Worm (Caenorhabditis elegans): Measurements from ENCODE around the gene K09H11.4.

The K09H11.4 gene

ce11 chrV:5691665-5692407, 34.5 kb downstream of the K09H11.4 start, which contains the start of gene F25B4.8:
F25B4.8 (minus strand) TSS chrV:5691715.
- TF ChIP-seq dpl-1 (GFP tag; optimal IDR thresholded peaks at IDR 0.05) (no peak), ztf-18 (tag; optimal IDR thresholded peaks at IDR 0.05) (no peak), Y67H2A.10 (GFP tag; conservative IDR thresholded peaks at IDR 0.05) (no peak), dox-1 (GFP tag; IDR thresholded peaks at IDR 0.05) (no peak)

ce11 chrV:5687115-5687979, 39.0 kb downstream of the K09H11.4 start, which contains the start of gene F25B4.7:
F25B4.7 (minus strand) TSS chrV:5687226.
- TF ChIP-seq nhr-80 (tag; optimal IDR thresholded peaks at IDR 0.05) (peak; percentile 9), attf-5 (GFP tag; optimal IDR thresholded peaks at IDR 0.05) (peak; percentile 25), F33H1.4 (GFP tag; IDR thresholded peaks at IDR 0.05) (no peak), let-607 (tag; optimal IDR thresholded peaks at IDR 0.05) (peak in 1 of 2 experiments; percentile 64), cebp-1 (GFP tag; IDR thresholded peaks at IDR 0.05) (no peak), cebp-1 (tag; optimal IDR thresholded peaks at IDR 0.05) (peak; percentile 40), mcd-1 (GFP tag; IDR thresholded peaks at IDR 0.05) (peak; percentile 6; the same call in 1 of the 2 replicates), tbx-9 (tag; optimal IDR thresholded peaks at IDR 0.05; ENCODE audit: borderline replicate concordance) (no peak), hmg-1.2 (GFP tag; IDR thresholded peaks at IDR 0.05) (peak; percentile 78; the same call in 1 of the 2 replicates)

ce11 chrV:5684534-5684933, 41.8 kb downstream of the K09H11.4 start, which contains the start of the genes hmgs-1 and F25B4.4:
hmgs-1 (minus strand) TSS chrV:5684589.
F25B4.4 (plus strand) TSS chrV:5684873.
- TF ChIP-seq cebp-1 (GFP tag; IDR thresholded peaks at IDR 0.05): peak; percentile 58; the same call in 1 of the 2 replicates
- peak; percentile 84 for TF ChIP-seq cebp-1 (tag; optimal IDR thresholded peaks at IDR 0.05)
- no peak for TF ChIP-seq attf-6 (GFP tag; IDR thresholded peaks at IDR 0.05)
- no peak for TF ChIP-seq Y67H2A.10 (GFP tag; conservative IDR thresholded peaks at IDR 0.05)
- TF ChIP-seq somi-1 (GFP tag; optimal IDR thresholded peaks at IDR 0.05): no peak
- TF ChIP-seq C17E4.6 (GFP tag; IDR thresholded peaks at IDR 0.05): no peak
- no peak for TF ChIP-seq snpc-1.1 (tag; optimal IDR thresholded peaks at IDR 0.05; ENCODE audit: insufficient read depth)
- no peak for TF ChIP-seq ama-1 (optimal IDR thresholded peaks at IDR 0.05)
- peak in 1 of 2 experiments; percentile 63 for TF ChIP-seq ama-1 (GFP tag; optimal IDR thresholded peaks at IDR 0.05)
- TF ChIP-seq madf-6 (GFP tag; IDR thresholded peaks at IDR 0.05): peak; percentile 83
- no peak for TF ChIP-seq akir-1 (GFP tag; optimal IDR thresholded peaks at IDR 0.05)
- TF ChIP-seq cebp-2 (GFP tag; IDR thresholded peaks at IDR 0.05): no peak
- no peak for TF ChIP-seq Y53F4B.3 (GFP tag; IDR thresholded peaks at IDR 0.05)
- no peak for TF ChIP-seq sea-2 (GFP tag; IDR thresholded peaks at IDR 0.05)
- TF ChIP-seq egrh-3 (GFP tag; IDR thresholded peaks at IDR 0.05): peak; percentile 42
- TF ChIP-seq lin-54 (GFP tag; optimal IDR thresholded peaks at IDR 0.05): peak; percentile 85
- no peak for TF ChIP-seq rpc-1 (optimal IDR thresholded peaks at IDR 0.05)
- TF ChIP-seq rpc-1 (tag; optimal IDR thresholded peaks at IDR 0.05): no peak
- TF ChIP-seq him-1 (tag; optimal IDR thresholded peaks at IDR 0.05): peak; percentile 22
- no peak for TF ChIP-seq F57C9.4 (tag; optimal IDR thresholded peaks at IDR 0.05)
- no peak for TF ChIP-seq chd-7 (tag; optimal IDR thresholded peaks at IDR 0.05)
- peak; percentile 55 for TF ChIP-seq efl-1 (GFP tag; optimal IDR thresholded peaks at IDR 0.05)
- no peak for TF ChIP-seq B0035.1 (tag; optimal IDR thresholded peaks at IDR 0.05)
- no peak for TF ChIP-seq hlh-12 (tag; optimal IDR thresholded peaks at IDR 0.05)
- TF ChIP-seq mel-28 (tag; optimal IDR thresholded peaks at IDR 0.05; ENCODE audit: borderline replicate concordance): no peak
- TF ChIP-seq pbrm-1 (GFP tag; IDR thresholded peaks at IDR 0.05): peak; percentile 83
- no peak for TF ChIP-seq hrde-1 (tag; optimal IDR thresholded peaks at IDR 0.05; ENCODE audit: borderline replicate concordance)
- 0 out of 2 replicates have a peak, but pooled peaks have one; percentile 54 for TF ChIP-seq ztf-28 (GFP tag; IDR thresholded peaks at IDR 0.05)
- no peak; the same call in 1 of the 2 replicates for TF ChIP-seq lir-1 (GFP tag; conservative IDR thresholded peaks at IDR 0.05)
- no peak for TF ChIP-seq T07F8.4 (tag; optimal IDR thresholded peaks at IDR 0.05)
- no peak for TF ChIP-seq F39B2.1 (GFP tag; IDR thresholded peaks at IDR 0.05)
- 0 out of 2 replicates have a peak, but pooled peaks have one; percentile 21 for TF ChIP-seq ceh-100 (GFP tag; IDR thresholded peaks at IDR 0.05)
- TF ChIP-seq repo-1 (tag; optimal IDR thresholded peaks at IDR 0.05): no peak

All from whole organism, young adult.